Worm (Caenorhabditis elegans) whole organism, L4 larva: ENCODE results near the gene C36B7.5.

ENCODE experiments used
- F10B5.3 ChIP-seq: sonication (generic microtip); optimal IDR thresholded peaks from 2 replicates; lab custom pipeline; 2016; ENCODE audit warnings: mild to moderate bottlenecking, missing genetic modification characterization, missing compliant biosample characterization
- aly-2 ChIP-seq: sonication (generic microtip); optimal IDR thresholded peaks from 2 replicates; lab custom pipeline; 2018; ENCODE audit warnings: missing biosample characterization, missing genetic modification characterization
- dpl-1 ChIP-seq: fragments of 150-350 bp; optimal IDR thresholded peaks from 2 replicates; lab custom pipeline; 2014; ENCODE audit warnings: missing biosample characterization, missing genetic modification reagents, missing genetic modification characterization
- lir-3 ChIP-seq: sonication (generic microtip); optimal IDR thresholded peaks from 2 replicates; lab custom pipeline; 2016; ENCODE audit warnings: mild to moderate bottlenecking, missing genetic modification characterization, missing compliant biosample characterization
- nhr-76 ChIP-seq: fragments of 150-350 bp; optimal IDR thresholded peaks from 2 replicates; lab custom pipeline; 2014; ENCODE audit warnings: missing biosample characterization, missing genetic modification characterization
- php-3 ChIP-seq: fragments of 200-800 bp; sonication (Bioruptor generic); IDR thresholded peaks from 2 replicates; pipeline ENCODE4 v1.3.6; 2022; ENCODE audit warnings: missing genetic modification reagents, missing genetic modification characterization, missing compliant biosample characterization
- skn-1 ChIP-seq: fragments of 150-350 bp; optimal IDR thresholded peaks from 2 replicates; lab custom pipeline; 2014; ENCODE audit warnings: missing biosample characterization, missing genetic modification characterization
- snpc-4 ChIP-seq: fragments of 150-350 bp; optimal IDR thresholded peaks from 2 replicates; lab custom pipeline; 2014; ENCODE audit warnings: missing biosample characterization, missing genetic modification characterization
- tra-1 ChIP-seq: fragments of 200-800 bp; sonication (Bioruptor generic); IDR thresholded peaks from 2 replicates; pipeline ENCODE4 v1.3.6; 2022; ENCODE audit warnings: missing genetic modification reagents, missing genetic modification characterization, missing compliant biosample characterization
- unc-62 ChIP-seq, 3 experiments: fragments of 150-350 bp in 1 of 3; sonication (generic microtip); optimal IDR thresholded peaks in 2 of 3; peaks in 1 of 3; 1 replicate in 1 of 3; 2 replicates in 2 of 3; lab custom pipeline; 2014 to 2017; ENCODE audit warnings: missing biosample characterization in 3 of 3, missing genetic modification characterization in 3 of 3, missing genetic modification reagents in 3 of 3, missing genotype in 1 of 3
- ztf-7 ChIP-seq: fragments of 150-350 bp; optimal IDR thresholded peaks from 2 replicates; lab custom pipeline; 2014; ENCODE audit warnings: missing biosample characterization, missing genetic modification characterization

ce11 chrX:7106103-7106502, 9.9 kb upstream of the C36B7.5 start, which contains the start of gene C36B7.2:
- TF ChIP-seq skn-1 (tag; lab: Kevin White, UChicago), result no peak
- no peak for TF ChIP-seq php-3 (GFP tag; lab: Robert Waterston, UW)
- TF ChIP-seq ztf-7 (tag; lab: Kevin White, UChicago), result no peak
- no peak for TF ChIP-seq snpc-4 (tag; lab: Kevin White, UChicago)
- no peak for TF ChIP-seq lir-3 (tag; lab: Kevin White, UChicago)
- no peak for TF ChIP-seq unc-62 (GFP tag; optimal IDR thresholded peaks at IDR 0.05 in 1 of 2; lab: Kevin White, UChicago)
- no peak for TF ChIP-seq unc-62 (tag; optimal IDR thresholded peaks at IDR 0.05; lab: Kevin White, UChicago)
- no peak for TF ChIP-seq F10B5.3 (tag; lab: Kevin White, UChicago)
- no peak for TF ChIP-seq nhr-76 (tag; lab: Kevin White, UChicago)
- TF ChIP-seq dpl-1 (GFP tag; lab: Kevin White, UChicago), result no peak
- no peak for TF ChIP-seq aly-2 (tag; lab: Kevin White, UChicago)
- TF ChIP-seq tra-1 (GFP tag; lab: Robert Waterston, UW), result no peak
